Worm (Caenorhabditis elegans): ENCODE data around the gene D1005.10.

DNA sequence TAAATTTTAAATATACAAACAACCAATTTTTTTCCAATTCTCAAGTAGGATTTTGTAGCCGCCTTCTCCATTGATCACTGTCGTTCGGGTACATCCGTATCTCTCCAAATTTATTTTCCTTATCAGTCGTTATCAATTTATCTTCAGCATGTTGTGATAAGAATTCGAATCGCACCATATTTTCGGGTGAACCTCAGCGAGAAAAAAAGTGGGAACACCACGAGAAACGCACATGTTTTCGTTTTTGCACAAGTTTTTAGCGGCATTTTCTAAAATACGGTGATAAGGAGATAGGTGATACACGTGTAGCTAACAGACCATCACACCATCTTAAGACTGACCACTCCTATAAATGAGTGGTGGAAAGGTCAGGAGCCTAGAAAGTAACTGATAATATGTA is 8.1 kb downstream of the D1005.10 start:
- TF ChIP-seq him-1 (tag; optimal IDR thresholded peaks at IDR 0.05) (no peak), ets-4 (GFP tag; optimal IDR thresholded peaks at IDR 0.05) (no peak), cebp-2 (GFP tag; IDR thresholded peaks at IDR 0.05) (no peak), lin-26 (GFP tag; IDR thresholded peaks at IDR 0.05) (no peak), mxl-1 (tag; optimal IDR thresholded peaks at IDR 0.05) (no peak), egrh-3 (GFP tag; IDR thresholded peaks at IDR 0.05) (no peak), tlf-1 (GFP tag; optimal IDR thresholded peaks at IDR 0.05) (no peak), snpc-4 (GFP tag; optimal IDR thresholded peaks at IDR 0.05) (no peak), snpc-4 (tag; optimal IDR thresholded peaks at IDR 0.05) (no peak), snpc-1.3 (tag; optimal IDR thresholded peaks at IDR 0.05; ENCODE audit: insufficient read depth) (no peak)
